Worm (Caenorhabditis elegans): Measurements from ENCODE around the gene M05D6.3.

ce11 chrII:8475306-8475822 is at the start of gene M05D6.3, which contains the start of gene M05D6.1:
- TF ChIP-seq aly-1 (tag; optimal IDR thresholded peaks at IDR 0.05) (no peak), B0310.2 (tag; optimal IDR thresholded peaks at IDR 0.05) (no peak), ets-7 (tag; optimal IDR thresholded peaks at IDR 0.05) (no peak)
